Worm (Caenorhabditis elegans): ENCODE measurements around the gene ced-4.

Gene ced-4

DNA sequence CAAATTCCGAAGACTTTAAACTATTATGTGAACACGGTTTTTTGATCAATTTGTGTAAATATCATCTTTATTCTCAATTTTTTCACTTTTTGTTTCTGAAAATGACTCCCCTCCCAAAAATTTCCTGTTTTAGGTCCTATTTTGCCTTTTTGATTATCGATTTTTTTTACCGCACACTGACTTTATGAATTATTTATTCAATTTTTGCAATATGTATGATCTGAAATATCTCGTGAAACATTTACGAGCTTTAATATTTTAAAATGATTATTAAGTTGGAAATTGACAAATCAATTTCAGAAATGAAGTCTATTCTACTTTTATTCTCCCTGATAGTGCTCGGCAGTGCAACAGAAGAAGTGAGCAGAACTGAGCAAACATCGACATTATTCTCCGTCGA is 27.3 kb downstream of the ced-4 start, which contains the start of gene C35D10.1:
Gene C35D10.1 (plus strand): TSS at position 301 of the 400 bp plus-strand sequence.
- TF ChIP-seq nhr-237 (tag; optimal IDR thresholded peaks at IDR 0.05) (no peak), ztf-1 (GFP tag; conservative IDR thresholded peaks at IDR 0.05) (no peak), nhr-10 (tag; optimal IDR thresholded peaks at IDR 0.05) (no peak), nhr-6 (tag; optimal IDR thresholded peaks at IDR 0.05) (no peak), lin-39 (tag; optimal IDR thresholded peaks at IDR 0.05) (no peak), nhr-23 (tag; optimal IDR thresholded peaks at IDR 0.05) (no peak), peb-1 (tag; optimal IDR thresholded peaks at IDR 0.05) (no peak), nhr-129 (tag; optimal IDR thresholded peaks at IDR 0.05) (no peak), mdl-1 (tag; optimal IDR thresholded peaks at IDR 0.05) (no peak), sma-9 (GFP tag; optimal IDR thresholded peaks at IDR 0.05) (no peak), sma-9 (tag; optimal IDR thresholded peaks at IDR 0.05) (no peak), F13H6.1 (tag; optimal IDR thresholded peaks at IDR 0.05) (no peak), R02D3.7 (tag; optimal IDR thresholded peaks at IDR 0.05) (no peak), lsy-2 (tag; optimal IDR thresholded peaks at IDR 0.05) (no peak), ama-1 (optimal IDR thresholded peaks at IDR 0.05) (no peak)

DNA sequence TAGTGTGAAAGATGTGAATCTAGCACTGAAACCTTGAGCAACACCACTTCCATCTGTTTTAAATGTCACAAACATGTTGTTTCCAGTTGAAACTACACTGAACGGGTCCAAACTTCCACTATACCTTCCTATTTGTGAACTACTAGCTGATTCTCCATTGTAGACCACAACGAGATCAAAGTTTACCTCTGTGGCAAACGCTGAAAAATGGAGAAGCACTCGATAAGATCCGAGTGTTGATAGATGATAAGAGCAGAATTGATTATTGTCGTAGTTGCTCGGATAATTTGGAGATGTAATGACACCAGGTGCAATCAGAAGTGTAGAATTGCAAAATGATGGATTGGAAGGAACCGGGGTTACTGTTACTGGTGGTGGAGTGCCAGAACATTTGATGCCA is 29.8 kb downstream of the ced-4 start:
- TF ChIP-seq fos-1 (tag; optimal IDR thresholded peaks at IDR 0.05) (peak; percentile 24), blmp-1 (tag; optimal IDR thresholded peaks at IDR 0.05; ENCODE audit: insufficient read depth) (no peak), nhr-11 (tag; optimal IDR thresholded peaks at IDR 0.05) (no peak)

DNA sequence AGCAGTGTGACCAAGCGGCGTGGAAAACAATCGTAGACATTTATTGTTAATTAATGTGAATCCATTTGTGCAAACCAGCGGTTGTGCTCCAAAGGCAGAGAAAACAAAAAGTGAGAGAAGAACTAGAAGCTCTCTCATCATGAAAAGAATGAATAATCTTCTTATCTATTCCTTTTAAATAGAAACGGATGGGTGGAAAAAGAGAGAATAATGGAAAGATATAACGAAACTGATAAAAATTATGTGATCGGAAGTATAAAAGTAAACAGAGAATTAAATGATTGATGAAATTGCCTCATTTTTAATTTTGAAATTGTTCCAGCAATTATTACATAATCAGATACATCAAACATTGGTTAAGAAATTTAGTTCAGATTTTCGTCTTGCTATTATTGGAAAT is 31.3 kb downstream of the ced-4 start, which contains the start of gene clec-5:
Gene clec-5 (minus strand): TSS at position 178 of the 400 bp plus-strand sequence.
- TF ChIP-seq zag-1 (tag; optimal IDR thresholded peaks at IDR 0.05) (no peak), lin-13 (GFP tag; optimal IDR thresholded peaks at IDR 0.05) (no peak), fos-1 (tag; optimal IDR thresholded peaks at IDR 0.05) (peak; percentile 77), ZK546.5 (tag; optimal IDR thresholded peaks at IDR 0.05) (no peak), peb-1 (tag; optimal IDR thresholded peaks at IDR 0.05) (no peak), unc-39 (tag; optimal IDR thresholded peaks at IDR 0.05) (no peak)

DNA sequence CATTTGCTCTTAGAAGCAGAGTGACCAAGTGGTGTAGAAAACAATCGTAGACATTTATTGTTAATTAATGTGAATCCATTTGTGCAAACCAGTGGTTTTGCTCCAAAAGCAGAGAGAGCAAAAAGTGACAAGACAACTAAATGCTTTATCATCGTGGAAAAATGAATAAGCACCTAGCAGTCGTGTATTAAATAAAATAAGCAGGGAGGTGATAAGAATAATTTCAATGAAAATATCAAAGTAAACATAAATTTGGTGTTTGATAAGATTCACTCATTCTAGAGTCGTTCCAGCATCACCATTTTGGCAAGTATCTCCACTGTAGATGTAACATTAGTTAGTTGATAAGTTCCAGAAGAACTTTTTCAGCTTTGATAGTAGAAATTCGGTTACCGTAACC is 35.2 kb downstream of the ced-4 start, which contains the start of gene clec-6:
Gene clec-6 (minus strand): TSS at position 154 of the 400 bp plus-strand sequence.
- TF ChIP-seq lsy-2 (tag; optimal IDR thresholded peaks at IDR 0.05) (no peak), fos-1 (tag; optimal IDR thresholded peaks at IDR 0.05) (peak; percentile 84), blmp-1 (tag; optimal IDR thresholded peaks at IDR 0.05; ENCODE audit: insufficient read depth) (no peak)

DNA sequence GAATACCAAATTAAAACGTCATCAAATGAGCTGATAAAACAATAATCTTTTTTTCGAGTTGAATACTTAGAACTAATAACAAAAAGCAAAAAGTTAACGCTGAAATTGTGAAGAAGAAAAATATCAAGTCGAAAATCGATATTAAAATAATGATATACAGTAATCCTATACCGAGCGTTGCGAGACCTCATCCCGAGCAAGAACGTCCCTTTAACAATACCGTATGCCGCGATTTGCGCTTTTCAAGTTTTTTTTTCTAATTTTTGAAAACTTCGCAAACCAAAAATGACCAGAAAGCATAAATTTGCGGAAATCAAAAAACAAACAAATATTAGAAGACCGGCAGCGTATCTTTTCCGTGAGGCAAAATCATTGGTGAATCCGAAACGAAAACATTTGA is 38.9 kb downstream of the ced-4 start, which contains the start of gene F26F4.5:
Gene F26F4.5 (minus strand): TSS at position 256 of the 400 bp plus-strand sequence.
- no peak for TF ChIP-seq ZK546.5 (tag; optimal IDR thresholded peaks at IDR 0.05)
- no peak for TF ChIP-seq ceh-16 (tag; optimal IDR thresholded peaks at IDR 0.05)
- no peak for TF ChIP-seq mbf-1 (tag; optimal IDR thresholded peaks at IDR 0.05)
- TF ChIP-seq sem-4 (tag; optimal IDR thresholded peaks at IDR 0.05) = no peak
- TF ChIP-seq nhr-23 (tag; optimal IDR thresholded peaks at IDR 0.05) = no peak
- TF ChIP-seq zag-1 (tag; optimal IDR thresholded peaks at IDR 0.05) = no peak
- TF ChIP-seq nhr-25 (tag; optimal IDR thresholded peaks at IDR 0.05) = no peak
- TF ChIP-seq lin-11 (tag; optimal IDR thresholded peaks at IDR 0.05) = no peak
- TF ChIP-seq R02D3.7 (tag; optimal IDR thresholded peaks at IDR 0.05) = no peak
- TF ChIP-seq ztf-11 (tag; optimal IDR thresholded peaks at IDR 0.05) = no peak

DNA sequence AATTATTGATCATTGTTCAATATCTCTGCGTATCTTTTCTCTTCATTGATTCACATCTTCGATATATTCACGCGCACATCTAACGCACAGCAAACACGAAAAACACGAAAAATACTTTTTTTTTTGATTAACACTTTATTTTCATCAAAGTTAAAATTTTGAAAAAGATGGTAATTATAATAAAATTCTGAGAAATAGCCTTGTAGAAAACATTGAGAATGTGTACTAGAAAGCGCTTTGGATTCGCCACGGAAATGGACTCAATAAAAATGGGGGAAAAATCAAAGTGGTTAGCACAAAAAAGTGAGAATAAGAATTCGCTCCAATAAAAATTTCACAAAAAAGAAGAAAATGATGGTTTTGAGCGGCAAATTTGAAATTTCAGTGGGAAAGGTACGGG is 41.4 kb downstream of the ced-4 start, which contains the start of gene F26F4.6:
Gene F26F4.6 (minus strand): TSS at position 101 of the 400 bp plus-strand sequence.
- TF ChIP-seq Y55F3AM.14 (GFP tag; optimal IDR thresholded peaks at IDR 0.05) (no peak), aly-2 (tag; optimal IDR thresholded peaks at IDR 0.05) (no peak), fos-1 (tag; optimal IDR thresholded peaks at IDR 0.05) (no peak), blmp-1 (tag; optimal IDR thresholded peaks at IDR 0.05; ENCODE audit: insufficient read depth) (no peak), zag-1 (tag; optimal IDR thresholded peaks at IDR 0.05) (no peak), alr-1 (tag; optimal IDR thresholded peaks at IDR 0.05) (no peak), lin-13 (GFP tag; optimal IDR thresholded peaks at IDR 0.05) (no peak), nhr-10 (tag; optimal IDR thresholded peaks at IDR 0.05) (no peak), nhr-129 (tag; optimal IDR thresholded peaks at IDR 0.05) (no peak), ztf-11 (tag; optimal IDR thresholded peaks at IDR 0.05) (no peak), ama-1 (optimal IDR thresholded peaks at IDR 0.05) (no peak), lin-11 (tag; optimal IDR thresholded peaks at IDR 0.05) (no peak), lsy-2 (tag; optimal IDR thresholded peaks at IDR 0.05) (no peak), ceh-16 (tag; optimal IDR thresholded peaks at IDR 0.05) (no peak), elt-1 (tag; optimal IDR thresholded peaks at IDR 0.05) (no peak), nhr-77 (tag; optimal IDR thresholded peaks at IDR 0.05) (no peak)
